Worm (Caenorhabditis elegans) whole organism, young adult: Measurements from ENCODE around the gene gba-1.

Source experiments
- K11D2.4 ChIP-seq: fragments of 200-800 bp; sonication (Bioruptor generic); IDR thresholded peaks from 2 replicates; pipeline ENCODE4 v1.3.6; 2022; ENCODE audit warnings: missing genetic modification reagents, missing genetic modification characterization, missing compliant biosample characterization
- Y53F4B.3 ChIP-seq: fragments of 200-800 bp; sonication (Bioruptor generic); IDR thresholded peaks from 2 replicates; pipeline ENCODE4 v1.3.6; 2022; ENCODE audit warnings: missing genetic modification reagents, missing genetic modification characterization, missing compliant biosample characterization
- Y79H2A.3 ChIP-seq: fragments of 200-800 bp; sonication (Bioruptor generic); conservative IDR thresholded peaks from 2 replicates; pipeline ENCODE4 v1.3.6; 2022; ENCODE audit warnings: missing genetic modification reagents, missing genetic modification characterization, missing compliant biosample characterization
- ama-1 ChIP-seq, 3 experiments: fragments of 150-350 bp in 1 of 3; sonication (generic microtip) in 2 of 3; optimal IDR thresholded peaks; 2 replicates each; lab custom pipeline; 2014 to 2018; ENCODE audit warnings: missing biosample characterization in 2 of 3, missing genetic modification characterization in 2 of 3, missing genetic modification reagents in 2 of 3
- ceh-40 ChIP-seq: fragments of 200-800 bp; sonication (Bioruptor generic); IDR thresholded peaks from 2 replicates; pipeline ENCODE4 v1.3.6; 2022; ENCODE audit warnings: missing genetic modification characterization, missing compliant biosample characterization
- madf-8 ChIP-seq: fragments of 200-800 bp; sonication (Bioruptor generic); conservative IDR thresholded peaks from 2 replicates; pipeline ENCODE4 v1.3.6; 2022; ENCODE audit warnings: missing genetic modification reagents, missing genetic modification characterization, missing compliant biosample characterization
- unc-62 ChIP-seq: fragments of 150-350 bp; optimal IDR thresholded peaks from 2 replicates; lab custom pipeline; 2014; ENCODE audit warnings: missing biosample characterization, missing genetic modification reagents, missing genetic modification characterization
- ztf-3 ChIP-seq: fragments of 200-800 bp; sonication (Bioruptor generic); optimal IDR thresholded peaks from 2 replicates; lab custom pipeline; 2018; ENCODE audit warnings: mild to moderate bottlenecking, missing genetic modification characterization, missing compliant biosample characterization

DNA sequence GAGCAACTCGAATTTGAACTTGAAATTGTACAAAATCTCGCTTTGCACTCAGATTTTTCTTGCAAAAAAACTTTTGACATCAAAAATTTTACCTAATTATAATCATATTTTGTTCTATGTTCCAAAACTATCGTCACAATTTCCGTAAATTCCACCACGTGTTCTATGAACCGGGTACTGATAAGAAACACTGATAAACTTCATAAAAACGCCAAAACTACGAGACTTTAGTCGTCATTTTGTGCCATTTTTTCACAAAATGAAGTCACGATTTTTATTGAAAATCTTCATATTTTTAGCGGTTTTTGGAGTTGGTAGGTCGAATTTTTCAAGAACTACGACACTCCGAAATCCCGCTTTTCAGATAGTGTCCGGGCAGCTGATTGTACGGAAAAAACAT, at the start of gene gba-1:
- TF ChIP-seq Y53F4B.3: no peak
- TF ChIP-seq ceh-40 (GFP tag; lab: Robert Waterston, UW): no peak
- no peak for TF ChIP-seq ama-1 (optimal IDR thresholded peaks at IDR 0.05; lab: Kevin White, UChicago)
- TF ChIP-seq ama-1 (GFP tag; optimal IDR thresholded peaks at IDR 0.05; lab: Kevin White, UChicago): no peak
- no peak for TF ChIP-seq unc-62
- TF ChIP-seq K11D2.4 (GFP tag; lab: Robert Waterston, UW): no peak
- no peak for TF ChIP-seq Y79H2A.3 (GFP tag; lab: Robert Waterston, UW)
- no peak for TF ChIP-seq madf-8
- no peak for TF ChIP-seq ztf-3
